Worm (Caenorhabditis elegans): Measurements from ENCODE around the gene ttll-12.
A peak's percentile ranks its signal among the peaks of the same experiment; 100 is the strongest.

Gene ttll-12

DNA sequence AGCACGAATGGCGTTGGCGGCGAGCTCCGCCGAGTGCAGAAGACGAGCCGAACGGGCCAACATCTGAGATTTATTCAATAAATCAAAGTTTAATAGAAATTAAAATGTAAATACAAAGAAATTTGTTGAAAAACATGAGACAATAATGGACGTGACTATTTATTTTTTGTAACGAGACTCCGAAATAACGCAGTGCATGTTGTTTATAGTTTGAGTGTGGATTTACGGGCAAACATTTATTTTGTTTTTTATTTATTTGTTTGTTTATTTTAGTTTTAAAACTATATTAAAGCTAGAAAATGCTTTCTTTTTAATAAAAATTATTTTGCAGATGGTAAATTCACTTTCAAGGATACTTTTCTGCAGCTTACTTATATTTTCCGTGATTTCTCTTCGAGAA lies 13.9 kb downstream of the ttll-12 start, which contains the start of the genes sdhb-1 and cup-15 (continued):
- no peak for TF ChIP-seq fkh-10 (GFP tag; optimal IDR thresholded peaks at IDR 0.05)
- peak; percentile 24 for TF ChIP-seq hmg-11 (tag; optimal IDR thresholded peaks at IDR 0.05)
- no peak for TF ChIP-seq eor-1 (tag; optimal IDR thresholded peaks at IDR 0.05)

DNA sequence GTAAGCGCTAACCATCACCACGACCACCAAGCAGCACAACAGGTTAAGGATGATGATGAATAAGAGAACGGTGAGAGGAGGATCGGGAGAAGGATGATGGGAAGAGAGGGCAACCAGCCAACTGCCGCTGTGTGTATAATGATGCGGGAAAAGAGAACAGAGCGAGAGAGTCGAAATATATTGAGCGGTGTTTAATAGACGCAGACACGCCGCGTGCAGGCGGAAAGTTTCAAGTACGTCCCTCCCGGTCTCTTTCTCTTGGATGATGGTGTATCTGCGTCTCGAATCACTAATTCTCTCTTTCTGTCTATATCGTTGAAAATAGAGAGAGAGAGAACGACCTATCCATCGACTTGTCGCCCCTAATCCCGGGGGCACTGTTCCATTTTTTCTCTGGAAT lies 17.9 kb downstream of the ttll-12 start:
- TF ChIP-seq tbx-2 (tag; optimal IDR thresholded peaks at IDR 0.05) (peak; percentile 3), mml-1 (tag; optimal IDR thresholded peaks at IDR 0.05) (no peak), mdl-1 (tag; optimal IDR thresholded peaks at IDR 0.05) (peak; percentile 6), nhr-77 (tag; optimal IDR thresholded peaks at IDR 0.05) (no peak), R02D3.7 (tag; optimal IDR thresholded peaks at IDR 0.05) (peak; percentile 27), elt-2 (tag; optimal IDR thresholded peaks at IDR 0.05) (peak; percentile 16), nhr-76 (tag; optimal IDR thresholded peaks at IDR 0.05) (no peak), snpc-4 (tag; optimal IDR thresholded peaks at IDR 0.05) (peak; percentile 64), lin-15B (tag; optimal IDR thresholded peaks at IDR 0.05) (peak; percentile 27), lin-39 (tag; optimal IDR thresholded peaks at IDR 0.05) (peak; percentile 63), fkh-2 (tag; optimal IDR thresholded peaks at IDR 0.05) (no peak), lsy-12 (tag; optimal IDR thresholded peaks at IDR 0.05) (peak; percentile 8), nhr-23 (tag; optimal IDR thresholded peaks at IDR 0.05) (peak; percentile 77), nfya-1 (tag; optimal IDR thresholded peaks at IDR 0.05; ENCODE audit: insufficient read depth) (peak; percentile 70), eor-1 (tag; optimal IDR thresholded peaks at IDR 0.05) (no peak), jun-1 (tag; optimal IDR thresholded peaks at IDR 0.05) (no peak), nhr-12 (tag; optimal IDR thresholded peaks at IDR 0.05) (no peak), egl-5 (tag; optimal IDR thresholded peaks at IDR 0.05) (peak; percentile 66), elt-3 (tag; optimal IDR thresholded peaks at IDR 0.05) (no peak), aly-2 (tag; optimal IDR thresholded peaks at IDR 0.05) (no peak), fos-1 (tag; optimal IDR thresholded peaks at IDR 0.05) (no peak), daf-12 (tag; optimal IDR thresholded peaks at IDR 0.05) (no peak), ceh-28 (tag; optimal IDR thresholded peaks at IDR 0.05) (peak; percentile 43), zag-1 (tag; optimal IDR thresholded peaks at IDR 0.05) (no peak), pha-4 (tag; optimal IDR thresholded peaks at IDR 0.05) (peak; percentile 32), hmg-11 (tag; optimal IDR thresholded peaks at IDR 0.05) (peak; percentile 74), nhr-43 (tag; optimal IDR thresholded peaks at IDR 0.05; ENCODE audit: poor library complexity, severe bottlenecking) (peak; percentile 58)

DNA sequence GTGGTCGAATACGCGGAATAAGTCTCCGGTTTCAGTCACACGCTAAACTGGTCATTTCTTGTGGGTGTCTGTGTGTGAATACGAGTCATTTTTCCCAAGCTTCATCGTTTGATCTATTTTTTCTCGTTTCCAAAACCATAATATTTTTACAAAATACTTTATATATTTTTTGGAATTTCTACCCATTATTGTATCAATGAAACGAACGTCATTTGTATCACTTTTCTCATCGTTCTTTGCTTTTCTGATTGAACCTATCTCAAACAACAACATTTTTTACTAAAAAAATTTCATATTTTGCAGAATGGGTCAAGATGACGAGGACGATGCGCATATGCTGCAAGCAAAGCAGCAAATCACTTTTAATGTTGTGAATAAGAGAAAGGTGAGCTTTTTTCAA lies 19.4 kb downstream of the ttll-12 start, which contains the start of gene mel-11:
TSS of gene mel-11 (plus strand) at position 301 of the 400 bp plus-strand sequence.
- TF ChIP-seq ZK546.5 (tag; optimal IDR thresholded peaks at IDR 0.05) (no peak), ceh-9 (tag; optimal IDR thresholded peaks at IDR 0.05) (no peak), nhr-12 (tag; optimal IDR thresholded peaks at IDR 0.05) (no peak), lin-15B (tag; optimal IDR thresholded peaks at IDR 0.05) (no peak), unc-62 (GFP tag; optimal IDR thresholded peaks at IDR 0.05) (no peak), elt-2 (tag; optimal IDR thresholded peaks at IDR 0.05) (no peak), nhr-237 (tag; optimal IDR thresholded peaks at IDR 0.05) (no peak), ceh-16 (tag; optimal IDR thresholded peaks at IDR 0.05) (no peak), elt-3 (tag; optimal IDR thresholded peaks at IDR 0.05) (no peak), elt-1 (tag; optimal IDR thresholded peaks at IDR 0.05) (no peak), fkh-10 (GFP tag; optimal IDR thresholded peaks at IDR 0.05) (no peak), zag-1 (tag; optimal IDR thresholded peaks at IDR 0.05) (no peak), ceh-82 (tag; optimal IDR thresholded peaks at IDR 0.05) (no peak), snpc-4 (tag; optimal IDR thresholded peaks at IDR 0.05) (no peak), tbx-2 (tag; optimal IDR thresholded peaks at IDR 0.05) (no peak), daf-12 (tag; optimal IDR thresholded peaks at IDR 0.05) (no peak), eor-1 (tag; optimal IDR thresholded peaks at IDR 0.05) (no peak)

DNA sequence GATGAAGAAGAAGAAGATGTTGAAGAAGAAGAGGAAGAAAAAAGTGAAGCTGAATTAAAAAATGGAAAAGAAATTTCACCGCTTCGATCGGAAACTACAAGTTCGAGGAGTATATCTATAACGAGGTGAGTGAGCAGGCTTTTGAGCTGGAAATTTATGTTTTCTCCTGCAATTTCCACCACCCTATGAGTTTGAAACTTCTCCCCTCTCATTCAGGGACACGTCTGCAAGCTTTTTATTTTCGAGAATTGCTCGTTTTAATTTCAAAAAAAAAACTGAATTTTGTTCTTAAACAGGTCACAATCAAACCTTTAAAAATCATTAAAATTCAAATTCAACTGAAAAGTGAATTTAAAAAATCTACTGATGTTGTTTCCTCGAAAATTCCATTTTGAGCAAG lies 23.5 kb downstream of the ttll-12 start:
- TF ChIP-seq nfya-1 (tag; optimal IDR thresholded peaks at IDR 0.05; ENCODE audit: insufficient read depth), result no peak
- TF ChIP-seq lin-39 (tag; optimal IDR thresholded peaks at IDR 0.05), result no peak
- no peak for TF ChIP-seq nhr-11 (tag; optimal IDR thresholded peaks at IDR 0.05)
- no peak for TF ChIP-seq eor-1 (tag; optimal IDR thresholded peaks at IDR 0.05)
- TF ChIP-seq tbx-2 (tag; optimal IDR thresholded peaks at IDR 0.05), result no peak
- no peak for TF ChIP-seq pha-4 (tag; optimal IDR thresholded peaks at IDR 0.05)
- TF ChIP-seq nhr-67 (tag; optimal IDR thresholded peaks at IDR 0.05), result no peak
- TF ChIP-seq elt-3 (tag; optimal IDR thresholded peaks at IDR 0.05), result no peak
- TF ChIP-seq nhr-237 (tag; optimal IDR thresholded peaks at IDR 0.05), result no peak
- no peak for TF ChIP-seq mdl-1 (tag; optimal IDR thresholded peaks at IDR 0.05)
- no peak for TF ChIP-seq nhr-77 (tag; optimal IDR thresholded peaks at IDR 0.05)
- TF ChIP-seq elt-2 (tag; optimal IDR thresholded peaks at IDR 0.05), result no peak
- no peak for TF ChIP-seq snpc-4 (tag; optimal IDR thresholded peaks at IDR 0.05)
- TF ChIP-seq daf-12 (tag; optimal IDR thresholded peaks at IDR 0.05), result no peak

All from whole organism, L3 larva.